Fruit fly (Drosophila melanogaster) whole organism, embryonic: ENCODE results near the gene Ret.

Source experiments
- ATbp ChIP-seq: fragments of 200-800 bp; sonication (Bioruptor generic); optimal IDR thresholded peaks from 2 replicates; lab custom pipeline; 2017; ENCODE audit warnings: missing biosample characterization, mild to moderate bottlenecking, missing genetic modification characterization, missing genetic modification reagents
- Asciz ChIP-seq: fragments of 200-800 bp; sonication (Bioruptor generic); optimal IDR thresholded peaks from 2 replicates; lab custom pipeline; 2017; ENCODE audit warnings: missing biosample characterization, mild to moderate bottlenecking, missing genetic modification characterization, missing genetic modification reagents
- CG10959 ChIP-seq: fragments of 200-800 bp; sonication (Bioruptor generic); IDR thresholded peaks from 2 replicates; pipeline ENCODE4 v1.3.6; 2022; ENCODE audit warnings: missing biosample characterization, missing genetic modification characterization
- CG11085 ChIP-seq: fragments of 200-800 bp; sonication (Bioruptor generic); IDR thresholded peaks from 2 replicates; pipeline ENCODE4 v1.3.6; 2022; ENCODE audit warnings: missing biosample characterization, missing genetic modification characterization
- CG11456 ChIP-seq: fragments of 200-800 bp; sonication (Bioruptor generic); IDR thresholded peaks from 3 replicates; pipeline ENCODE4 v1.3.6; 2022; ENCODE audit warnings: missing biosample characterization, missing genetic modification characterization
- CG11723 ChIP-seq: fragments of 200-800 bp; sonication (Bioruptor generic); optimal IDR thresholded peaks from 2 replicates; lab custom pipeline; 2017; ENCODE audit warnings: missing biosample characterization, mild to moderate bottlenecking, missing genetic modification characterization
- CG15011 ChIP-seq: fragments of 200-800 bp; sonication (Bioruptor generic); optimal IDR thresholded peaks from 3 replicates; lab custom pipeline; 2018; ENCODE audit warnings: missing biosample characterization, mild to moderate bottlenecking, missing genetic modification characterization
- CG16863 ChIP-seq: fragments of 200-800 bp; sonication (Bioruptor generic); optimal IDR thresholded peaks from 3 replicates; lab custom pipeline; 2016; ENCODE audit warnings: missing biosample characterization, missing genetic modification characterization
- CG17186 ChIP-seq: fragments of 200-800 bp; sonication (Bioruptor generic); optimal IDR thresholded peaks from 3 replicates; lab custom pipeline; 2017; ENCODE audit warnings: missing biosample characterization, missing genetic modification reagents, missing genetic modification characterization
- CG17568 ChIP-seq: fragments of 200-800 bp; sonication (Bioruptor generic); optimal IDR thresholded peaks from 2 replicates; lab custom pipeline; 2018; ENCODE audit warnings: missing biosample characterization, mild to moderate bottlenecking, missing genetic modification characterization, moderate library complexity
- CG18262 ChIP-seq: fragments of 200-800 bp; optimal IDR thresholded peaks from 3 replicates; lab custom pipeline; 2019; ENCODE audit warnings: missing biosample characterization, mild to moderate bottlenecking, missing genetic modification characterization, moderate library complexity
- CG3281 ChIP-seq: fragments of 200-800 bp; sonication (Bioruptor generic); optimal IDR thresholded peaks from 3 replicates; lab custom pipeline; 2017; ENCODE audit warnings: missing biosample characterization, mild to moderate bottlenecking, missing genetic modification characterization
- CG33557 ChIP-seq: fragments of 200-800 bp; sonication (Bioruptor generic); optimal IDR thresholded peaks from 2 replicates; lab custom pipeline; 2019; ENCODE audit warnings: missing biosample characterization, mild to moderate bottlenecking, missing genetic modification characterization, moderate library complexity
- CG4854 ChIP-seq: fragments of 200-800 bp; sonication (Bioruptor generic); optimal IDR thresholded peaks from 2 replicates; lab custom pipeline; 2016; ENCODE audit warnings: missing biosample characterization, missing genetic modification characterization, inconsistent platforms
- CG7987 ChIP-seq: fragments of 200-800 bp; sonication (Bioruptor generic); optimal IDR thresholded peaks from 2 replicates; lab custom pipeline; 2018; ENCODE audit warnings: missing biosample characterization, mild to moderate bottlenecking, missing genetic modification characterization, moderate library complexity
- CG8290 ChIP-seq, 3 experiments: fragments of 200-800 bp; sonication (Bioruptor generic); optimal IDR thresholded peaks; 2 replicates each; lab custom pipeline; 2016 to 2019; ENCODE audit warnings: missing biosample characterization in 3 of 3, missing genetic modification characterization in 3 of 3, mild to moderate bottlenecking in 2 of 3, moderate library complexity in 1 of 3
- Camta ChIP-seq: fragments of 200-800 bp; sonication (Bioruptor generic); optimal IDR thresholded peaks from 2 replicates; lab custom pipeline; 2016; ENCODE audit warnings: missing biosample characterization, missing genetic modification characterization
- Elba2 ChIP-seq: fragments of 200-800 bp; sonication (Bioruptor generic); optimal IDR thresholded peaks from 3 replicates; lab custom pipeline; 2016; ENCODE audit warnings: missing biosample characterization, missing genetic modification characterization
- GATAe ChIP-seq: fragments of 200-800 bp; sonication (Bioruptor generic); conservative IDR thresholded peaks from 2 replicates; pipeline ENCODE4 v1.3.6; 2022; ENCODE audit warnings: missing biosample characterization, missing genetic modification characterization
- MESR4 ChIP-seq: fragments of 200-800 bp; sonication (Bioruptor generic); optimal IDR thresholded peaks from 2 replicates; lab custom pipeline; 2018; ENCODE audit warnings: missing biosample characterization, mild to moderate bottlenecking, missing genetic modification characterization, moderate library complexity
- NC2β ChIP-seq: fragments of 200-800 bp; sonication (Bioruptor generic); optimal IDR thresholded peaks from 2 replicates; lab custom pipeline; 2016; ENCODE audit warnings: missing biosample characterization, missing genetic modification characterization
- Nf-YC ChIP-seq: fragments of 200-800 bp; optimal IDR thresholded peaks from 3 replicates; lab custom pipeline; 2019; ENCODE audit warnings: missing biosample characterization, mild to moderate bottlenecking, missing genetic modification characterization, moderate library complexity
- Sox100B ChIP-seq: fragments of 200-800 bp; sonication (Bioruptor generic); optimal IDR thresholded peaks from 3 replicates; lab custom pipeline; 2018; ENCODE audit warnings: missing biosample characterization, mild to moderate bottlenecking, missing genetic modification characterization
- Vsx1 ChIP-seq: fragments of 200-800 bp; sonication (Bioruptor generic); optimal IDR thresholded peaks from 2 replicates; lab custom pipeline; 2017; ENCODE audit warnings: missing biosample characterization, mild to moderate bottlenecking, missing genetic modification characterization, missing genetic modification reagents
- YL-1 ChIP-seq: fragments of 200-800 bp; sonication (Bioruptor generic); optimal IDR thresholded peaks from 3 replicates; lab custom pipeline; 2017; ENCODE audit warnings: missing biosample characterization, mild to moderate bottlenecking, missing genetic modification characterization
- ara ChIP-seq: fragments of 200-800 bp; sonication (Bioruptor generic); IDR thresholded peaks from 2 replicates; pipeline ENCODE4 v1.3.6; 2022; ENCODE audit warnings: missing biosample characterization, missing genetic modification characterization
- ase ChIP-seq: fragments of 200-800 bp; sonication (Bioruptor generic); IDR thresholded peaks from 3 replicates; pipeline ENCODE4 v1.3.6; 2022; ENCODE audit warnings: missing biosample characterization, missing genetic modification characterization
- bab2 ChIP-seq: fragments of 200-800 bp; sonication (Bioruptor generic); optimal IDR thresholded peaks from 2 replicates; lab custom pipeline; 2016; ENCODE audit warnings: missing biosample characterization, missing genetic modification characterization
- bsh ChIP-seq, 2 experiments: fragments of 200-800 bp; sonication (Bioruptor generic); optimal IDR thresholded peaks; 2 replicates each; lab custom pipeline; 2017 to 2018; ENCODE audit warnings: mild to moderate bottlenecking in 2 of 2, missing biosample characterization in 2 of 2, missing genetic modification characterization in 2 of 2, moderate library complexity in 1 of 2
- danr ChIP-seq: fragments of 200-800 bp; sonication (Bioruptor generic); IDR thresholded peaks from 2 replicates; pipeline ENCODE4 v1.3.6; 2022; ENCODE audit warnings: missing biosample characterization, missing genetic modification characterization
- dati ChIP-seq: fragments of 200-800 bp; sonication (Bioruptor generic); IDR thresholded peaks from 2 replicates; pipeline ENCODE4 v1.3.6; 2022; ENCODE audit warnings: missing biosample characterization, missing genetic modification characterization
- disco-r ChIP-seq: fragments of 200-800 bp; sonication (Bioruptor generic); optimal IDR thresholded peaks from 2 replicates; lab custom pipeline; 2016; ENCODE audit warnings: missing biosample characterization, missing genetic modification characterization
- en ChIP-seq: fragments of 200-800 bp; sonication (Bioruptor generic); optimal IDR thresholded peaks from 2 replicates; lab custom pipeline; 2016; ENCODE audit warnings: missing biosample characterization, missing genetic modification characterization
- eve ChIP-seq, 2 experiments: fragments of >200 bp; optimal IDR thresholded peaks; 2 replicates each; lab custom pipeline; 2017; ENCODE audit warnings: missing biosample characterization in 2 of 2, missing genetic modification characterization in 2 of 2
- gfzf ChIP-seq: fragments of 200-800 bp; sonication (Bioruptor generic); optimal IDR thresholded peaks from 2 replicates; lab custom pipeline; 2016; ENCODE audit warnings: missing biosample characterization, mild to moderate bottlenecking, missing genetic modification characterization, moderate library complexity
- grn ChIP-seq: fragments of 200-800 bp; sonication (Bioruptor generic); optimal IDR thresholded peaks from 3 replicates; lab custom pipeline; 2017; ENCODE audit warnings: missing biosample characterization, missing genetic modification characterization
- h ChIP-seq: fragments of >200 bp; optimal IDR thresholded peaks from 2 replicates; lab custom pipeline; 2017
- jing ChIP-seq: fragments of 200-800 bp; sonication (Bioruptor generic); optimal IDR thresholded peaks from 2 replicates; lab custom pipeline; 2018; ENCODE audit warnings: missing biosample characterization, mild to moderate bottlenecking, missing genetic modification characterization
- jumu ChIP-seq: fragments of 200-800 bp; sonication (Bioruptor generic); optimal IDR thresholded peaks from 3 replicates; lab custom pipeline; 2016; ENCODE audit warnings: missing biosample characterization, missing genetic modification characterization
- ken ChIP-seq: fragments of 200-800 bp; sonication (Bioruptor generic); IDR thresholded peaks from 3 replicates; pipeline ENCODE4 v1.3.6; 2022; ENCODE audit warnings: missing biosample characterization, missing genetic modification characterization
- knrl ChIP-seq: fragments of 200-800 bp; sonication (Bioruptor generic); IDR thresholded peaks from 3 replicates; pipeline ENCODE4 v1.3.6; 2022; ENCODE audit warnings: missing biosample characterization, missing genetic modification characterization; ENCODE audit not compliant: partially characterized antibody
- lbe ChIP-seq: fragments of 200-800 bp; sonication (Bioruptor generic); optimal IDR thresholded peaks from 2 replicates; lab custom pipeline; 2016; ENCODE audit warnings: missing biosample characterization, mild to moderate bottlenecking, missing genetic modification characterization
- lilli ChIP-seq: fragments of 200-800 bp; sonication (Bioruptor generic); optimal IDR thresholded peaks from 3 replicates; lab custom pipeline; 2016; ENCODE audit warnings: missing biosample characterization, missing genetic modification characterization
- maf-S ChIP-seq: fragments of 200-800 bp; sonication (Bioruptor generic); optimal IDR thresholded peaks from 2 replicates; lab custom pipeline; 2016; ENCODE audit warnings: missing biosample characterization, missing genetic modification characterization
- nmo ChIP-seq: fragments of 200-800 bp; sonication (Bioruptor generic); optimal IDR thresholded peaks from 2 replicates; lab custom pipeline; 2018; ENCODE audit warnings: missing biosample characterization, mild to moderate bottlenecking, missing genetic modification characterization, moderate library complexity
- pfk ChIP-seq: fragments of 200-800 bp; sonication (Bioruptor generic); optimal IDR thresholded peaks from 2 replicates; lab custom pipeline; 2018; ENCODE audit warnings: missing biosample characterization, mild to moderate bottlenecking, missing genetic modification characterization, moderate library complexity
- salm ChIP-seq: fragments of 200-800 bp; sonication (Bioruptor generic); optimal IDR thresholded peaks from 2 replicates; lab custom pipeline; 2018; ENCODE audit warnings: missing biosample characterization, mild to moderate bottlenecking, missing genetic modification characterization
- sc ChIP-seq, 3 experiments: fragments of >200 bp in 2 of 3; fragments of 200-800 bp in 1 of 3; sonication (Bioruptor generic) in 1 of 3; optimal IDR thresholded peaks; 2 replicates in 2 of 3; 3 replicates in 1 of 3; lab custom pipeline; 2017; ENCODE audit warnings: mild to moderate bottlenecking in 1 of 3, missing biosample characterization in 1 of 3, missing genetic modification characterization in 1 of 3, missing genetic modification reagents in 1 of 3
- sens-2 ChIP-seq: fragments of 200-800 bp; sonication (Bioruptor generic); IDR thresholded peaks from 2 replicates; pipeline ENCODE4 v1.3.6; 2022; ENCODE audit warnings: missing biosample characterization, missing genetic modification characterization
- toy ChIP-seq: fragments of 200-800 bp; sonication (Bioruptor generic); IDR thresholded peaks from 2 replicates; pipeline ENCODE4 v1.3.6; 2022; ENCODE audit warnings: missing biosample characterization, missing genetic modification characterization
- usp ChIP-seq: fragments of >200 bp; optimal IDR thresholded peaks from 2 replicates; lab custom pipeline; 2017; ENCODE audit warnings: missing biosample characterization, missing genetic modification characterization
- yki ChIP-seq: fragments of >200 bp; optimal IDR thresholded peaks from 3 replicates; lab custom pipeline; 2018

Ret gene

DNA sequence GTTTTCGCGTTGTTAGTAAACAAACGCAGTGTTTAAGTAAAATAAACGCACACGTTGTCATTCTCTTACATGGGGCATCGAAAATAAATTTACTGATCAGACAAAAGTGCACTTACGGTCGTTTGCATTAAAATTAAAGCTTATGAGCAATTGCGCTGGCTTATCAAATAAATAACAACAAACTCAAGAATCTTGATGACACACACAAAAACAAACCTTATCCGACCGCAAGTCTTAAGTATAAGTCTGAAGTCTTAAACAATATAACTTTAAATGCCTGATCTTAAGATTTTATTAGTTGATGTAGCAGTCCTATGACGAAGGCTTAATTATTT lies 20.3 kb upstream of the Ret start (continued):
- TF ChIP-seq h (lab: Kevin White, UChicago) (no peak), CG10959 (GFP tag; lab: Robert Waterston, UW) (no peak), Camta (no peak), toy (no peak), gfzf (GFP tag; lab: Kevin White, UChicago) (no peak), CG17568 (GFP tag; lab: Kevin White, UChicago) (peak; percentile 38), ara (GFP tag; lab: Robert Waterston, UW) (0 out of 2 replicates have a peak, but pooled peaks have one; percentile 47), salm (tag; lab: Kevin White, UChicago) (peak; percentile 41), CG11085 (GFP tag; lab: Robert Waterston, UW) (no peak), MESR4 (GFP tag; lab: Kevin White, UChicago) (no peak), Vsx1 (peak; percentile 37), Sox100B (peak; percentile 38), danr (GFP tag; lab: Robert Waterston, UW) (no peak), CG15011 (GFP tag; lab: Kevin White, UChicago) (peak; percentile 7), usp (GFP tag; lab: Kevin White, UChicago) (no peak), sc (optimal IDR thresholded peaks at IDR 0.05; lab: Kevin White, UChicago) (no peak), sc (GFP tag; optimal IDR thresholded peaks at IDR 0.05; lab: Kevin White, UChicago) (peak; percentile 33), lbe (GFP tag; lab: Kevin White, UChicago) (no peak), jing (GFP tag; lab: Kevin White, UChicago) (no peak), jumu (no peak), CG11456 (GFP tag; lab: Robert Waterston, UW) (no peak), ase (GFP tag; lab: Robert Waterston, UW) (no peak), ATbp (GFP tag; lab: Kevin White, UChicago) (peak; percentile 27), CG16863 (GFP tag; lab: Kevin White, UChicago) (no peak), CG11723 (GFP tag; lab: Kevin White, UChicago) (no peak), sens-2 (GFP tag; lab: Robert Waterston, UW) (no peak), CG8290 (GFP tag; optimal IDR thresholded peaks at IDR 0.05; lab: Kevin White, UChicago) (no peak), CG8290 (tag; optimal IDR thresholded peaks at IDR 0.05; lab: Kevin White, UChicago) (no peak), CG18262 (tag; lab: Kevin White, UChicago) (no peak), CG17186 (GFP tag; lab: Kevin White, UChicago) (no peak), ken (GFP tag; lab: Robert Waterston, UW) (no peak), en (GFP tag; lab: Kevin White, UChicago) (no peak), CG4854 (GFP tag; lab: Kevin White, UChicago) (no peak), lilli (GFP tag; lab: Kevin White, UChicago) (no peak), bab2 (no peak), disco-r (GFP tag; lab: Kevin White, UChicago) (no peak), dati (GFP tag; lab: Robert Waterston, UW) (no peak), NC2β (GFP tag; lab: Kevin White, UChicago) (no peak), CG7987 (no peak), Elba2 (GFP tag; lab: Kevin White, UChicago) (no peak), eve (GFP tag; optimal IDR thresholded peaks at IDR 0.05; lab: Kevin White, UChicago) (no peak), bsh (GFP tag; optimal IDR thresholded peaks at IDR 0.05; lab: Kevin White, UChicago) (peak in 1 of 2 experiments; percentile 41), Nf-YC (tag; lab: Kevin White, UChicago) (no peak), knrl (GFP tag; lab: Robert Waterston, UW) (no peak), CG33557 (GFP tag; lab: Kevin White, UChicago) (peak; percentile 19), grn (GFP tag; lab: Kevin White, UChicago) (peak; percentile 27), GATAe (GFP tag; lab: Robert Waterston, UW) (no peak), pfk (GFP tag; lab: Kevin White, UChicago) (no peak), CG3281 (GFP tag; lab: Kevin White, UChicago) (no peak), yki (lab: Kevin White, UChicago) (no peak), Asciz (peak; percentile 18), nmo (GFP tag; lab: Kevin White, UChicago) (no peak), maf-S (GFP tag; lab: Kevin White, UChicago) (no peak), YL-1 (no peak)
